Fruit fly (Drosophila melanogaster) whole organism, wandering third instar larva: Measurements from ENCODE around the gene CG17118.

Source experiments
- Abd-B ChIP-seq: fragments of >200 bp; optimal IDR thresholded peaks from 2 replicates; lab custom pipeline; 2017; ENCODE audit warnings: missing biosample characterization, missing genetic modification characterization
- CG9705 ChIP-seq: fragments of 200-800 bp; sonication (Bioruptor generic); optimal IDR thresholded peaks from 2 replicates; lab custom pipeline; 2018; ENCODE audit warnings: missing biosample characterization, mild to moderate bottlenecking, missing genetic modification characterization
- Hnf4 ChIP-seq: fragments of 200-800 bp; sonication (Bioruptor generic); optimal IDR thresholded peaks from 2 replicates; lab custom pipeline; 2016; ENCODE audit warnings: missing biosample characterization, mild to moderate bottlenecking, missing genetic modification characterization
- Hr78 ChIP-seq: fragments of >200 bp; optimal IDR thresholded peaks from 2 replicates; lab custom pipeline; 2017; ENCODE audit warnings: missing biosample characterization, missing genetic modification characterization
- br ChIP-seq: fragments of 200-800 bp; sonication (Bioruptor generic); optimal IDR thresholded peaks from 2 replicates; lab custom pipeline; 2016; ENCODE audit warnings: missing biosample characterization, missing genetic modification characterization
- dl ChIP-seq, 2 experiments: fragments of 175-275, 200-275 bp in 1 of 2; fragments of 200-275 bp in 1 of 2; sonication (Bioruptor generic); optimal IDR thresholded peaks; lab custom pipeline; 2018; ENCODE audit warnings: mild to moderate bottlenecking in 2 of 2, missing biosample characterization in 2 of 2, missing genetic modification characterization in 2 of 2, moderate library complexity in 2 of 2; ENCODE audit not compliant: partially characterized antibody in 2 of 2, insufficient read depth in 1 of 2
- h ChIP-seq: fragments of 200-800 bp; sonication (Bioruptor generic); optimal IDR thresholded peaks from 3 replicates; lab custom pipeline; 2016; ENCODE audit warnings: missing biosample characterization, mild to moderate bottlenecking, missing genetic modification characterization
- lola ChIP-seq: fragments of >200 bp; optimal IDR thresholded peaks from 2 replicates; lab custom pipeline; 2017; ENCODE audit warnings: missing biosample characterization, missing genetic modification characterization
- pan ChIP-seq: fragments of >200 bp; optimal IDR thresholded peaks from 2 replicates; lab custom pipeline; 2017
- psq ChIP-seq: fragments of 200-800 bp; sonication (Bioruptor generic); optimal IDR thresholded peaks from 3 replicates; lab custom pipeline; 2017; ENCODE audit warnings: missing biosample characterization, mild to moderate bottlenecking, missing genetic modification characterization, moderate library complexity
- usp ChIP-seq: fragments of >200 bp; optimal IDR thresholded peaks from 2 replicates; lab custom pipeline; 2017; ENCODE audit warnings: missing biosample characterization, missing genetic modification characterization

- TF ChIP-seq lola (no peak), Hr78 (GFP tag; lab: Kevin White, UChicago) (no peak), usp (GFP tag; lab: Kevin White, UChicago) (no peak), dl (GFP tag; optimal IDR thresholded peaks at IDR 0.05; lab: Kevin White, UChicago; ENCODE audit: insufficient read depth in 1 of 2, partially characterized antibody in 2 of 2) (no peak), CG9705 (GFP tag; lab: Kevin White, UChicago) (no peak), h (no peak), psq (no peak), br (GFP tag; lab: Kevin White, UChicago) (no peak), Hnf4 (GFP tag; lab: Kevin White, UChicago) (no peak), Abd-B (GFP tag; lab: Kevin White, UChicago) (no peak), pan (lab: Kevin White, UChicago) (no peak)
These were observed 5.9 kb downstream of the CG17118 start, which contains the start of gene Nup107 for dm6 chr2L:10735923-10736322.
